Fruit fly (Drosophila melanogaster): ENCODE measurements around the gene Rb97D.

Rb97D gene

dm6 chr3R:26912615-26913014 is 37.1 kb upstream of the Rb97D start, which contains the start of gene Ets97D (continued):
- TF ChIP-seq CG14965 (GFP tag; optimal IDR thresholded peaks at IDR 0.05; ENCODE audit: borderline replicate concordance): no peak
- peak; percentile 100 for TF ChIP-seq E2f2 (GFP tag; IDR thresholded peaks at IDR 0.05)
- peak; percentile 26 for TF ChIP-seq vfl (GFP tag; optimal IDR thresholded peaks at IDR 0.05)
- TF ChIP-seq stwl (tag; optimal IDR thresholded peaks at IDR 0.05): peak; percentile 77
- peak; percentile 62 for TF ChIP-seq CG15601 (tag; optimal IDR thresholded peaks at IDR 0.05)
- peak; percentile 49 for TF ChIP-seq CG15514 (GFP tag; optimal IDR thresholded peaks at IDR 0.05)
- no peak for TF ChIP-seq CG10431 (GFP tag; optimal IDR thresholded peaks at IDR 0.05)
- peak; percentile 36; the same call in 2 of the 3 replicates for TF ChIP-seq CG34224 (GFP tag; IDR thresholded peaks at IDR 0.05; ENCODE audit: partially characterized antibody)
- TF ChIP-seq zf30C (GFP tag; optimal IDR thresholded peaks at IDR 0.05): no peak
- TF ChIP-seq NFAT (GFP tag; IDR thresholded peaks at IDR 0.05): no peak
- TF ChIP-seq CG13287 (GFP tag; IDR thresholded peaks at IDR 0.05; ENCODE audit: partially characterized antibody): peak; percentile 42; the same call in 1 of the 2 replicates
- TF ChIP-seq CG11560 (tag; IDR thresholded peaks at IDR 0.05): no peak
- TF ChIP-seq Pdp1 (GFP tag; optimal IDR thresholded peaks at IDR 0.05): peak in 1 of 2 experiments; percentile 31
- peak; percentile 52 for TF ChIP-seq CG5180 (GFP tag; optimal IDR thresholded peaks at IDR 0.05)
- peak; percentile 83 for TF ChIP-seq CG1603 (tag; optimal IDR thresholded peaks at IDR 0.05)
- no peak for TF ChIP-seq CG7372 (GFP tag; IDR thresholded peaks at IDR 0.05)
- peak; percentile 22 for TF ChIP-seq nmo (GFP tag; optimal IDR thresholded peaks at IDR 0.05)

DNA sequence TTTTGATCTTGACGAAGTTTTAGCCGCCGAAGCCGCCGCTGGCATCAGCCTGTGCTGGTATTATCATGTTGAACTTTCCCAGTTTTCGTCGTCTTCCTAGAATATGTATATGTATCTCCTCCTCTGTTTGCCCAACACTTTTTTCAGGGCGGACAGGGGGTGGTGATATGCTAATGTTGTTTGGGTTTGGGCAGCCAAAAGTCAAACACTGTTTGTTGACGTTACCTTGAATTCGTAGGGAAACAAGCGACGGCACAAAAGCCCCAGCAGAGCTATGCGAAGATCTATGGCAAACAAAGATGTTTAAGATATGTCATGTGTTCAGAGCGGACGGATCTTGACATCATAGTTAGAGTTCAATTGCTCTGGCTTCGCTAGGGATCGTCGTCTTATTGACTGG is 33.2 kb upstream of the Rb97D start:
- TF ChIP-seq MTF-1 (GFP tag; optimal IDR thresholded peaks at IDR 0.05; ENCODE audit: borderline replicate concordance): peak; percentile 43
- TF ChIP-seq CG10274 (GFP tag; optimal IDR thresholded peaks at IDR 0.05): no peak
- no peak for TF ChIP-seq pfk (GFP tag; optimal IDR thresholded peaks at IDR 0.05)
- TF ChIP-seq gsb-n (tag; optimal IDR thresholded peaks at IDR 0.05): no peak
- 0 out of 2 replicates have a peak, but pooled peaks have one; percentile 10 for TF ChIP-seq CG14667 (GFP tag; IDR thresholded peaks at IDR 0.05)
- no peak for TF ChIP-seq CG12391 (tag; optimal IDR thresholded peaks at IDR 0.05)
- TF ChIP-seq Xrp1 (GFP tag; IDR thresholded peaks at IDR 0.05): peak; percentile 49; the same call in 1 of the 2 replicates
- peak; percentile 10 for TF ChIP-seq CG17385 (GFP tag; optimal IDR thresholded peaks at IDR 0.05)
- TF ChIP-seq CG30020 (tag; optimal IDR thresholded peaks at IDR 0.05): no peak
- peak; percentile 79 for TF ChIP-seq Med (GFP tag)
- TF ChIP-seq sd (tag; optimal IDR thresholded peaks at IDR 0.05): peak; percentile 25
- TF ChIP-seq Mrtf (GFP tag; IDR thresholded peaks at IDR 0.05): no peak
- no peak for TF ChIP-seq hth (optimal IDR thresholded peaks at IDR 0.05)
- TF ChIP-seq CG13287 (GFP tag; IDR thresholded peaks at IDR 0.05; ENCODE audit: partially characterized antibody): no peak
- TF ChIP-seq mirr (GFP tag; optimal IDR thresholded peaks at IDR 0.05): peak; percentile 42
- TF ChIP-seq abd-A (tag; optimal IDR thresholded peaks at IDR 0.05): no peak
- TF ChIP-seq CG4707 (GFP tag; optimal IDR thresholded peaks at IDR 0.05): peak; percentile 31
- 0 out of 2 replicates have a peak, but pooled peaks have one; percentile 35 for TF ChIP-seq CG43689 (GFP tag; IDR thresholded peaks at IDR 0.05)
- TF ChIP-seq CG10462 (GFP tag; optimal IDR thresholded peaks at IDR 0.05): no peak
- TF ChIP-seq lab (GFP tag; optimal IDR thresholded peaks at IDR 0.05): peak; percentile 54
- TF ChIP-seq CG18476 (GFP tag; optimal IDR thresholded peaks at IDR 0.05): no peak
- peak; percentile 37 for TF ChIP-seq CG14710 (tag; optimal IDR thresholded peaks at IDR 0.05)
- peak; percentile 32 for TF ChIP-seq PHDP (tag; optimal IDR thresholded peaks at IDR 0.05)
- peak; percentile 45 for TF ChIP-seq wek (GFP tag; optimal IDR thresholded peaks at IDR 0.05)
- no peak for TF ChIP-seq Aef1 (GFP tag; IDR thresholded peaks at IDR 0.05)
- no peak for TF ChIP-seq Ets65A (GFP tag)
- TF ChIP-seq Atf6 (GFP tag; IDR thresholded peaks at IDR 0.05): peak; percentile 48
- TF ChIP-seq Dfd (GFP tag; optimal IDR thresholded peaks at IDR 0.05): no peak
- TF ChIP-seq CG2202 (tag; optimal IDR thresholded peaks at IDR 0.05): peak; percentile 1
- peak; percentile 29 for TF ChIP-seq Sox100B (GFP tag; optimal IDR thresholded peaks at IDR 0.05)
- peak; percentile 41 for TF ChIP-seq dmrt99B (tag; optimal IDR thresholded peaks at IDR 0.05)
- TF ChIP-seq vvl (GFP tag; IDR thresholded peaks at IDR 0.05): peak; percentile 44
- TF ChIP-seq onecut (GFP tag; IDR thresholded peaks at IDR 0.05): 0 out of 2 replicates have a peak, but pooled peaks have one; percentile 12
